Worm (Caenorhabditis elegans): ENCODE data around the gene F53F1.4.

The F53F1.4 gene

ce11 chrV:13410688-13411087 lies at the start of gene F53F1.4:
Gene F53F1.4, plus strand, starts transcription at chrV:13411077.
- TF ChIP-seq hlh-1 (tag; optimal IDR thresholded peaks at IDR 0.05) = no peak
- TF ChIP-seq blmp-1 (tag; optimal IDR thresholded peaks at IDR 0.05) = no peak
- TF ChIP-seq tbx-8 (GFP tag; optimal IDR thresholded peaks at IDR 0.05) = no peak
- TF ChIP-seq ztf-11 (tag; optimal IDR thresholded peaks at IDR 0.05) = no peak
- TF ChIP-seq ham-2 (GFP tag; optimal IDR thresholded peaks at IDR 0.05) = no peak
- TF ChIP-seq elt-1 (tag; optimal IDR thresholded peaks at IDR 0.05; ENCODE audit: borderline replicate concordance, insufficient read depth) = no peak
- TF ChIP-seq mls-2 (tag; optimal IDR thresholded peaks at IDR 0.05) = no peak
- TF ChIP-seq pha-4 (tag; optimal IDR thresholded peaks at IDR 0.05) = no peak
- no peak for TF ChIP-seq ces-1 (GFP tag; optimal IDR thresholded peaks at IDR 0.05)
- no peak for TF ChIP-seq bed-3 (GFP tag; optimal IDR thresholded peaks at IDR 0.05)

- TF ChIP-seq M03D4.4 (tag; optimal IDR thresholded peaks at IDR 0.05) (no peak), ztf-11 (tag; optimal IDR thresholded peaks at IDR 0.05) (no peak), lin-13 (tag; optimal IDR thresholded peaks at IDR 0.05) (no peak), pha-4 (tag; optimal IDR thresholded peaks at IDR 0.05) (no peak), unc-120 (tag; optimal IDR thresholded peaks at IDR 0.05; ENCODE audit: poor library complexity, severe bottlenecking) (no peak), blmp-1 (tag; optimal IDR thresholded peaks at IDR 0.05) (no peak), hlh-1 (tag; optimal IDR thresholded peaks at IDR 0.05) (no peak), nhr-28 (tag; optimal IDR thresholded peaks at IDR 0.05) (no peak), nhr-2 (tag; optimal IDR thresholded peaks at IDR 0.05) (no peak), unc-39 (tag; optimal IDR thresholded peaks at IDR 0.05) (no peak), snpc-4 (tag; optimal IDR thresholded peaks at IDR 0.05) (no peak), flh-1 (GFP tag; optimal IDR thresholded peaks at IDR 0.05) (no peak), ces-1 (GFP tag; optimal IDR thresholded peaks at IDR 0.05) (no peak)
These were observed 47.5 kb upstream of the F53F1.4 start, which contains the start of gene srg-46 for ce11 chrV:13363415-13363814. Gene srg-46, plus strand, starts transcription at chrV:13363715.

- TF ChIP-seq snpc-4 (tag; optimal IDR thresholded peaks at IDR 0.05) = no peak
- no peak for TF ChIP-seq blmp-1 (tag; optimal IDR thresholded peaks at IDR 0.05)
- TF ChIP-seq elt-1 (tag; optimal IDR thresholded peaks at IDR 0.05; ENCODE audit: borderline replicate concordance, insufficient read depth) = no peak
- TF ChIP-seq lsy-2 (tag; optimal IDR thresholded peaks at IDR 0.05) = no peak
- no peak for TF ChIP-seq unc-39 (tag; optimal IDR thresholded peaks at IDR 0.05)
- no peak for TF ChIP-seq lin-32 (GFP tag; optimal IDR thresholded peaks at IDR 0.05)
- TF ChIP-seq hlh-1 (tag; optimal IDR thresholded peaks at IDR 0.05) = no peak
These were observed 46.6 kb upstream of the F53F1.4 start for ce11 chrV:13364227-13364626.

ce11 chrV:13366488-13366887 lies 44.4 kb upstream of the F53F1.4 start:
- TF ChIP-seq hlh-1 (tag; optimal IDR thresholded peaks at IDR 0.05) = no peak
- no peak for TF ChIP-seq unc-62 (GFP tag; optimal IDR thresholded peaks at IDR 0.05)
- TF ChIP-seq ces-1 (GFP tag; optimal IDR thresholded peaks at IDR 0.05) = no peak
- TF ChIP-seq sptf-1 (tag; optimal IDR thresholded peaks at IDR 0.05) = no peak
- no peak for TF ChIP-seq ham-2 (GFP tag; optimal IDR thresholded peaks at IDR 0.05)
- TF ChIP-seq lin-32 (GFP tag; optimal IDR thresholded peaks at IDR 0.05) = no peak
- no peak for TF ChIP-seq sem-2 (GFP tag; optimal IDR thresholded peaks at IDR 0.05)
- TF ChIP-seq nhr-28 (tag; optimal IDR thresholded peaks at IDR 0.05) = no peak
- no peak for TF ChIP-seq flh-1 (GFP tag; optimal IDR thresholded peaks at IDR 0.05)
- no peak for TF ChIP-seq mep-1 (tag; optimal IDR thresholded peaks at IDR 0.05)
- no peak for TF ChIP-seq ceh-39 (tag; optimal IDR thresholded peaks at IDR 0.05)
- TF ChIP-seq drap-1 (GFP tag; optimal IDR thresholded peaks at IDR 0.05) = no peak
- TF ChIP-seq mls-2 (tag; optimal IDR thresholded peaks at IDR 0.05) = no peak
- TF ChIP-seq unc-39 (tag; optimal IDR thresholded peaks at IDR 0.05) = no peak
- TF ChIP-seq blmp-1 (tag; optimal IDR thresholded peaks at IDR 0.05) = no peak
- TF ChIP-seq ztf-11 (tag; optimal IDR thresholded peaks at IDR 0.05) = no peak
- no peak for TF ChIP-seq nhr-237 (tag; optimal IDR thresholded peaks at IDR 0.05)
- no peak for TF ChIP-seq elt-3 (tag; optimal IDR thresholded peaks at IDR 0.05)

ce11 chrV:13367024-13367423 lies 43.9 kb upstream of the F53F1.4 start, which contains the start of gene srx-125:
Gene srx-125, plus strand, starts transcription at chrV:13367324.
- no peak for TF ChIP-seq pha-4 (tag; optimal IDR thresholded peaks at IDR 0.05)
- no peak for TF ChIP-seq ham-2 (GFP tag; optimal IDR thresholded peaks at IDR 0.05)
- TF ChIP-seq ceh-43 (GFP tag; optimal IDR thresholded peaks at IDR 0.05) = no peak
- TF ChIP-seq lin-32 (GFP tag; optimal IDR thresholded peaks at IDR 0.05) = no peak
- TF ChIP-seq nhr-76 (tag; optimal IDR thresholded peaks at IDR 0.05) = no peak
- TF ChIP-seq mls-2 (tag; optimal IDR thresholded peaks at IDR 0.05) = no peak
- TF ChIP-seq blmp-1 (tag; optimal IDR thresholded peaks at IDR 0.05) = no peak
- no peak for TF ChIP-seq ceh-39 (tag; optimal IDR thresholded peaks at IDR 0.05)
- TF ChIP-seq lsy-2 (tag; optimal IDR thresholded peaks at IDR 0.05) = no peak
- TF ChIP-seq bed-3 (GFP tag; optimal IDR thresholded peaks at IDR 0.05) = no peak
- no peak for TF ChIP-seq flh-1 (GFP tag; optimal IDR thresholded peaks at IDR 0.05)
- TF ChIP-seq tbx-8 (GFP tag; optimal IDR thresholded peaks at IDR 0.05) = no peak
